Worm (Caenorhabditis elegans) whole organism, mixed stage, embryonic: Measurements from ENCODE around the gene magu-1.

ENCODE experiments used
- M03D4.4 ChIP-seq: sonication (generic microtip); optimal IDR thresholded peaks from 2 replicates; lab custom pipeline; 2017; ENCODE audit warnings: mild to moderate bottlenecking, missing genetic modification characterization, missing compliant biosample characterization
- bed-3 ChIP-seq: fragments of 200-800 bp; sonication (Bioruptor generic); optimal IDR thresholded peaks from 3 replicates; lab custom pipeline; 2018; ENCODE audit warnings: mild to moderate bottlenecking, missing genetic modification characterization, moderate library complexity, missing compliant biosample characterization
- blmp-1 ChIP-seq: fragments of 150-350 bp; optimal IDR thresholded peaks from 2 replicates; lab custom pipeline; 2014; ENCODE audit warnings: missing biosample characterization, missing genetic modification characterization
- ceh-39 ChIP-seq: fragments of 150-350 bp; optimal IDR thresholded peaks from 2 replicates; lab custom pipeline; 2014; ENCODE audit warnings: missing biosample characterization, missing genetic modification characterization
- ceh-43 ChIP-seq: fragments of 200-800 bp; sonication (Bioruptor generic); optimal IDR thresholded peaks from 2 replicates; lab custom pipeline; 2018; ENCODE audit warnings: mild to moderate bottlenecking, missing genetic modification characterization, moderate library complexity, missing compliant biosample characterization
- ceh-83 ChIP-seq: fragments of 200-800 bp; sonication (Bioruptor generic); optimal IDR thresholded peaks from 2 replicates; lab custom pipeline; 2018; ENCODE audit warnings: mild to moderate bottlenecking, missing genetic modification characterization, missing compliant biosample characterization
- ces-1 ChIP-seq: fragments of 150-350 bp; optimal IDR thresholded peaks from 2 replicates; lab custom pipeline; 2014; ENCODE audit warnings: missing biosample characterization, missing genetic modification reagents, missing genetic modification characterization
- cnd-1 ChIP-seq: fragments of 200-800 bp; sonication (Bioruptor generic); optimal IDR thresholded peaks from 2 replicates; lab custom pipeline; 2018; ENCODE audit warnings: mild to moderate bottlenecking, missing genetic modification characterization, missing compliant biosample characterization
- drap-1 ChIP-seq: fragments of 200-800 bp; sonication (Bioruptor generic); optimal IDR thresholded peaks from 3 replicates; lab custom pipeline; 2018; ENCODE audit warnings: mild to moderate bottlenecking, missing genetic modification characterization, missing compliant biosample characterization
- elt-1 ChIP-seq: sonication (generic microtip); optimal IDR thresholded peaks from 2 replicates; lab custom pipeline; 2017; ENCODE audit warnings: missing genetic modification characterization, mild to moderate bottlenecking, missing compliant biosample characterization, antibody characterized with exemption, moderate library complexity, borderline replicate concordance; ENCODE audit not compliant: insufficient read depth
- elt-3 ChIP-seq: fragments of 150-350 bp; optimal IDR thresholded peaks from 2 replicates; lab custom pipeline; 2014; ENCODE audit warnings: missing biosample characterization, missing genetic modification characterization
- flh-1 ChIP-seq: fragments of 200-800 bp; sonication (Bioruptor generic); optimal IDR thresholded peaks from 2 replicates; lab custom pipeline; 2018; ENCODE audit warnings: mild to moderate bottlenecking, missing genetic modification characterization, moderate library complexity, missing compliant biosample characterization
- ham-2 ChIP-seq: fragments of 200-800 bp; sonication (Bioruptor generic); optimal IDR thresholded peaks from 2 replicates; lab custom pipeline; 2018; ENCODE audit warnings: mild to moderate bottlenecking, missing genetic modification characterization, missing compliant biosample characterization
- hlh-1 ChIP-seq: fragments of 150-350 bp; optimal IDR thresholded peaks from 2 replicates; lab custom pipeline; 2014; ENCODE audit warnings: missing biosample characterization, missing genetic modification reagents, missing genetic modification characterization
- lin-13 ChIP-seq: fragments of 150-350 bp; optimal IDR thresholded peaks from 2 replicates; lab custom pipeline; 2014; ENCODE audit warnings: missing biosample characterization, missing genetic modification characterization
- lin-32 ChIP-seq: fragments of 200-800 bp; sonication (Bioruptor generic); optimal IDR thresholded peaks from 2 replicates; lab custom pipeline; 2018; ENCODE audit warnings: mild to moderate bottlenecking, missing genetic modification characterization, missing compliant biosample characterization
- lsy-2 ChIP-seq: fragments of 150-350 bp; optimal IDR thresholded peaks from 2 replicates; lab custom pipeline; 2014; ENCODE audit warnings: missing biosample characterization, missing genetic modification characterization
- mab-5 ChIP-seq: fragments of 150-350 bp; optimal IDR thresholded peaks from 2 replicates; lab custom pipeline; 2014; ENCODE audit warnings: missing biosample characterization, missing genetic modification characterization
- mep-1 ChIP-seq: fragments of 150-350 bp; optimal IDR thresholded peaks from 2 replicates; lab custom pipeline; 2017; ENCODE audit warnings: missing biosample characterization, missing genetic modification reagents, missing genetic modification characterization, inconsistent platforms
- mls-2 ChIP-seq: sonication (generic microtip); optimal IDR thresholded peaks from 2 replicates; lab custom pipeline; 2016; ENCODE audit warnings: mild to moderate bottlenecking, missing genetic modification characterization, moderate library complexity, missing compliant biosample characterization
- nhr-12 ChIP-seq: fragments of 150-350 bp; optimal IDR thresholded peaks from 2 replicates; lab custom pipeline; 2014; ENCODE audit warnings: missing biosample characterization, missing genetic modification characterization
- nhr-2 ChIP-seq: fragments of 150-350 bp; optimal IDR thresholded peaks from 2 replicates; lab custom pipeline; 2014; ENCODE audit warnings: missing biosample characterization, missing genetic modification characterization
- nhr-237 ChIP-seq: fragments of 150-350 bp; optimal IDR thresholded peaks from 2 replicates; lab custom pipeline; 2014; ENCODE audit warnings: missing biosample characterization, missing genetic modification characterization
- nhr-28 ChIP-seq: fragments of 150-350 bp; optimal IDR thresholded peaks from 2 replicates; lab custom pipeline; 2014; ENCODE audit warnings: missing biosample characterization, missing genetic modification characterization
- nhr-76 ChIP-seq: sonication (generic microtip); optimal IDR thresholded peaks from 2 replicates; lab custom pipeline; 2017; ENCODE audit warnings: missing biosample characterization, missing genetic modification characterization
- pha-4 ChIP-seq: fragments of 150-350 bp; optimal IDR thresholded peaks from 2 replicates; lab custom pipeline; 2018; ENCODE audit warnings: missing biosample characterization, missing genetic modification reagents, missing genetic modification characterization
- sem-2 ChIP-seq: fragments of 200-800 bp; sonication (Bioruptor generic); optimal IDR thresholded peaks from 2 replicates; lab custom pipeline; 2018; ENCODE audit warnings: mild to moderate bottlenecking, missing genetic modification characterization, missing compliant biosample characterization
- snpc-4 ChIP-seq: fragments of 150-350 bp; optimal IDR thresholded peaks from 2 replicates; lab custom pipeline; 2014; ENCODE audit warnings: missing biosample characterization, missing genetic modification characterization
- sptf-1 ChIP-seq: sonication (generic microtip); optimal IDR thresholded peaks from 2 replicates; lab custom pipeline; 2017; ENCODE audit warnings: mild to moderate bottlenecking, missing genetic modification characterization, moderate library complexity, missing compliant biosample characterization
- tbx-8 ChIP-seq: fragments of 200-800 bp; sonication (Bioruptor generic); optimal IDR thresholded peaks from 2 replicates; lab custom pipeline; 2018; ENCODE audit warnings: mild to moderate bottlenecking, missing genetic modification characterization, moderate library complexity, missing compliant biosample characterization
- unc-120 ChIP-seq: sonication (generic microtip); optimal IDR thresholded peaks from 2 replicates; lab custom pipeline; 2017; ENCODE audit warnings: missing genetic modification characterization, missing compliant biosample characterization; ENCODE audit not compliant: poor library complexity, severe bottlenecking
- unc-39 ChIP-seq: fragments of 150-350 bp; optimal IDR thresholded peaks from 2 replicates; lab custom pipeline; 2014; ENCODE audit warnings: missing biosample characterization, missing genetic modification characterization
- unc-62 ChIP-seq: fragments of 150-350 bp; optimal IDR thresholded peaks from 2 replicates; lab custom pipeline; 2014; ENCODE audit warnings: missing biosample characterization, missing genetic modification reagents, missing genetic modification characterization
- zip-8 ChIP-seq: fragments of 150-350 bp; optimal IDR thresholded peaks from 2 replicates; lab custom pipeline; 2014; ENCODE audit warnings: missing biosample characterization, missing genetic modification characterization
- ztf-11 ChIP-seq: fragments of 150-350 bp; optimal IDR thresholded peaks from 2 replicates; lab custom pipeline; 2014; ENCODE audit warnings: missing biosample characterization, missing genetic modification characterization

The magu-1 gene

ce11 chrIII:471644-472401 lies at the start of gene magu-1, which contains the start of gene nemp-1:
TSS of gene magu-1 (minus strand) at chrIII:471702.
TSS of gene nemp-1 (plus strand) at chrIII:472317.
- TF ChIP-seq zip-8, result no peak
- TF ChIP-seq nhr-237 (tag; lab: Kevin White, UChicago), result no peak
- peak; percentile 25 for TF ChIP-seq ces-1 (GFP tag; lab: Kevin White, UChicago)
- no peak for TF ChIP-seq lin-13 (tag; lab: Kevin White, UChicago)

- TF ChIP-seq ceh-83, result no peak
- TF ChIP-seq cnd-1, result no peak
- no peak for TF ChIP-seq M03D4.4 (tag; lab: Kevin White, UChicago)
- TF ChIP-seq snpc-4 (tag; lab: Kevin White, UChicago), result no peak
- no peak for TF ChIP-seq hlh-1
- TF ChIP-seq zip-8, result no peak
- TF ChIP-seq mab-5, result no peak
- no peak for TF ChIP-seq tbx-8 (GFP tag; lab: Kevin White, UChicago)
- TF ChIP-seq nhr-76 (tag; lab: Kevin White, UChicago), result no peak
- TF ChIP-seq nhr-12, result no peak
- no peak for TF ChIP-seq bed-3 (GFP tag; lab: Kevin White, UChicago)
- no peak for TF ChIP-seq drap-1 (GFP tag; lab: Kevin White, UChicago)
- TF ChIP-seq pha-4, result no peak
- TF ChIP-seq nhr-2, result no peak
- TF ChIP-seq unc-120 (tag; lab: Kevin White, UChicago), result no peak
- no peak for TF ChIP-seq blmp-1
- no peak for TF ChIP-seq ces-1 (GFP tag; lab: Kevin White, UChicago)
These were observed 41.9 kb upstream of the magu-1 start for ce11 chrIII:513360-513759.

ce11 chrIII:512117-512516 lies 40.6 kb upstream of the magu-1 start, which contains the start of gene F30H5.3:
TSS of gene F30H5.3 (minus strand) at chrIII:512217.
- TF ChIP-seq pha-4 (peak; percentile 8), drap-1 (GFP tag; lab: Kevin White, UChicago) (no peak)

- no peak for TF ChIP-seq nhr-237 (tag; lab: Kevin White, UChicago)
- TF ChIP-seq nhr-12, result no peak
- no peak for TF ChIP-seq mep-1 (tag; lab: Kevin White, UChicago)
- TF ChIP-seq hlh-1, result no peak
- no peak for TF ChIP-seq ceh-39 (tag; lab: Kevin White, UChicago)
- TF ChIP-seq snpc-4 (tag; lab: Kevin White, UChicago), result no peak
These were observed 37.5 kb upstream of the magu-1 start for ce11 chrIII:509045-509444.

ce11 chrIII:502583-502982 lies 31.1 kb upstream of the magu-1 start:
- no peak for TF ChIP-seq zip-8
- no peak for TF ChIP-seq ztf-11 (tag; lab: Kevin White, UChicago)
- no peak for TF ChIP-seq hlh-1
- TF ChIP-seq nhr-2, result no peak
- no peak for TF ChIP-seq elt-3 (tag; lab: Kevin White, UChicago)
- no peak for TF ChIP-seq blmp-1
- peak; percentile 87 for TF ChIP-seq pha-4
- TF ChIP-seq unc-39 (tag; lab: Kevin White, UChicago), result no peak
- peak; percentile 59 for TF ChIP-seq lin-13 (tag; lab: Kevin White, UChicago)
- peak; percentile 38 for TF ChIP-seq nhr-28
- peak; percentile 91 for TF ChIP-seq mls-2 (tag; lab: Kevin White, UChicago)
- TF ChIP-seq ceh-43 (GFP tag; lab: Kevin White, UChicago), result peak; percentile 83
- TF ChIP-seq mab-5, result no peak
- no peak for TF ChIP-seq nhr-12
- peak; percentile 59 for TF ChIP-seq mep-1 (tag; lab: Kevin White, UChicago)
- TF ChIP-seq drap-1 (GFP tag; lab: Kevin White, UChicago), result peak; percentile 90
- TF ChIP-seq bed-3 (GFP tag; lab: Kevin White, UChicago), result peak; percentile 81
- peak; percentile 72 for TF ChIP-seq ham-2 (GFP tag; lab: Kevin White, UChicago)
- no peak for TF ChIP-seq lsy-2 (tag; lab: Kevin White, UChicago)
- no peak for TF ChIP-seq ces-1 (GFP tag; lab: Kevin White, UChicago)
- TF ChIP-seq tbx-8 (GFP tag; lab: Kevin White, UChicago), result peak; percentile 48
- peak; percentile 47 for TF ChIP-seq unc-62
- no peak for TF ChIP-seq snpc-4 (tag; lab: Kevin White, UChicago)
- TF ChIP-seq nhr-76 (tag; lab: Kevin White, UChicago), result peak; percentile 24
- peak; percentile 94 for TF ChIP-seq unc-120 (tag; lab: Kevin White, UChicago)
- TF ChIP-seq sptf-1 (tag; lab: Kevin White, UChicago), result peak; percentile 95
- TF ChIP-seq ceh-83, result peak; percentile 94
- peak; percentile 91 for TF ChIP-seq cnd-1
- no peak for TF ChIP-seq ceh-39 (tag; lab: Kevin White, UChicago)
- TF ChIP-seq lin-32 (GFP tag; lab: Kevin White, UChicago), result peak; percentile 87
- TF ChIP-seq sem-2 (GFP tag; lab: Kevin White, UChicago), result peak; percentile 71
- no peak for TF ChIP-seq elt-1 (tag; lab: Kevin White, UChicago)
- peak; percentile 63 for TF ChIP-seq flh-1 (GFP tag; lab: Kevin White, UChicago)
- peak; percentile 88 for TF ChIP-seq M03D4.4 (tag; lab: Kevin White, UChicago)
- peak; percentile 53 for TF ChIP-seq nhr-237 (tag; lab: Kevin White, UChicago)
